Fruit fly (Drosophila melanogaster) whole organism, wandering third instar larva: ENCODE data around the gene CG32767.

Source experiments
- Abd-B ChIP-seq: fragments of >200 bp; optimal IDR thresholded peaks from 2 replicates; lab custom pipeline; 2017; ENCODE audit warnings: missing biosample characterization, missing genetic modification characterization
- CG32264 ChIP-seq: fragments of 200-800 bp; sonication (Bioruptor generic); optimal IDR thresholded peaks from 2 replicates; lab custom pipeline; 2016; ENCODE audit warnings: missing biosample characterization, missing genetic modification characterization
- CG9705 ChIP-seq: fragments of 200-800 bp; sonication (Bioruptor generic); optimal IDR thresholded peaks from 2 replicates; lab custom pipeline; 2018; ENCODE audit warnings: missing biosample characterization, mild to moderate bottlenecking, missing genetic modification characterization
- CrebA ChIP-seq: fragments of 200-800 bp; sonication (Bioruptor generic); optimal IDR thresholded peaks from 2 replicates; lab custom pipeline; 2016; ENCODE audit warnings: missing biosample characterization, mild to moderate bottlenecking, missing genetic modification characterization, borderline replicate concordance
- Dfd ChIP-seq: fragments of >200 bp; optimal IDR thresholded peaks from 2 replicates; lab custom pipeline; 2017; ENCODE audit warnings: missing biosample characterization, missing genetic modification characterization
- GATAd ChIP-seq: sonication (Bioruptor generic); optimal IDR thresholded peaks from 2 replicates; lab custom pipeline; 2016; ENCODE audit warnings: missing biosample characterization, missing genetic modification characterization
- Hnf4 ChIP-seq: fragments of 200-800 bp; sonication (Bioruptor generic); optimal IDR thresholded peaks from 2 replicates; lab custom pipeline; 2016; ENCODE audit warnings: missing biosample characterization, mild to moderate bottlenecking, missing genetic modification characterization
- Hr83 ChIP-seq: fragments of 200-300 bp; sonication (Bioruptor generic); optimal IDR thresholded peaks from 2 replicates; lab custom pipeline; 2016; ENCODE audit warnings: missing biosample characterization, mild to moderate bottlenecking, missing genetic modification characterization, moderate library complexity; ENCODE audit not compliant: poor library complexity, severe bottlenecking
- Jra ChIP-seq: sonication (Bioruptor generic); optimal IDR thresholded peaks from 2 replicates; lab custom pipeline; 2016; ENCODE audit warnings: missing biosample characterization, missing genetic modification characterization
- Mio ChIP-seq: sonication (Bioruptor generic); optimal IDR thresholded peaks from 2 replicates; lab custom pipeline; 2016; ENCODE audit warnings: missing biosample characterization, missing genetic modification characterization
- OdsH ChIP-seq: fragments of 200-800 bp; sonication (Bioruptor generic); optimal IDR thresholded peaks from 2 replicates; lab custom pipeline; 2016; ENCODE audit warnings: missing biosample characterization, mild to moderate bottlenecking, missing genetic modification characterization
- Rel ChIP-seq, 2 experiments: fragments of 200-800 bp; sonication (Bioruptor generic) in 1 of 2; optimal IDR thresholded peaks; 2 replicates in 1 of 2; 3 replicates in 1 of 2; lab custom pipeline; 2016 to 2019; ENCODE audit warnings: mild to moderate bottlenecking in 2 of 2, missing biosample characterization in 2 of 2, missing genetic modification characterization in 2 of 2, moderate library complexity in 1 of 2
- Sp1 ChIP-seq: fragments of 200-800 bp; sonication (Bioruptor generic); optimal IDR thresholded peaks from 3 replicates; lab custom pipeline; 2019; ENCODE audit warnings: missing biosample characterization, mild to moderate bottlenecking, missing genetic modification characterization, moderate library complexity
- Vsx2 ChIP-seq: fragments of 200-300, 225-300 bp; sonication (Bioruptor generic); optimal IDR thresholded peaks from 2 replicates; lab custom pipeline; 2018; ENCODE audit warnings: missing biosample characterization, missing genetic modification characterization; ENCODE audit not compliant: partially characterized antibody
- brk ChIP-seq: fragments of 200-800 bp; sonication (Bioruptor generic); optimal IDR thresholded peaks from 2 replicates; lab custom pipeline; 2016; ENCODE audit warnings: missing biosample characterization, mild to moderate bottlenecking, missing genetic modification characterization
- dmrt93B ChIP-seq: fragments of 200-800 bp; sonication (Bioruptor generic); optimal IDR thresholded peaks from 2 replicates; lab custom pipeline; 2018; ENCODE audit warnings: missing biosample characterization, mild to moderate bottlenecking, missing genetic modification characterization
- dsf ChIP-seq: sonication (Bioruptor generic); optimal IDR thresholded peaks from 2 replicates; lab custom pipeline; 2016; ENCODE audit warnings: missing biosample characterization, missing genetic modification characterization, borderline replicate concordance
- ey ChIP-seq: fragments of 200-800 bp; sonication (Bioruptor generic); optimal IDR thresholded peaks from 2 replicates; lab custom pipeline; 2016; ENCODE audit warnings: missing biosample characterization, missing genetic modification characterization
- foxo ChIP-seq, 2 experiments: fragments of 200-800 bp; sonication (Bioruptor generic); optimal IDR thresholded peaks; 2 replicates in 1 of 2; 3 replicates in 1 of 2; lab custom pipeline; 2016 to 2017; ENCODE audit warnings: missing biosample characterization in 2 of 2, missing genetic modification characterization in 2 of 2
- fru ChIP-seq: fragments of 200-800 bp; sonication (Bioruptor generic); optimal IDR thresholded peaks from 3 replicates; lab custom pipeline; 2016; ENCODE audit warnings: missing biosample characterization, mild to moderate bottlenecking, missing genetic modification characterization
- h ChIP-seq: fragments of 200-800 bp; sonication (Bioruptor generic); optimal IDR thresholded peaks from 3 replicates; lab custom pipeline; 2016; ENCODE audit warnings: missing biosample characterization, mild to moderate bottlenecking, missing genetic modification characterization
- jim ChIP-seq: fragments of 175-275, 200-325 bp; sonication (Bioruptor generic); optimal IDR thresholded peaks from 2 replicates; lab custom pipeline; 2016; ENCODE audit warnings: missing biosample characterization, mild to moderate bottlenecking, missing genetic modification characterization
- lola ChIP-seq: fragments of >200 bp; optimal IDR thresholded peaks from 2 replicates; lab custom pipeline; 2017; ENCODE audit warnings: missing biosample characterization, missing genetic modification characterization
- pan ChIP-seq: fragments of >200 bp; optimal IDR thresholded peaks from 2 replicates; lab custom pipeline; 2017
- psq ChIP-seq: fragments of 200-800 bp; sonication (Bioruptor generic); optimal IDR thresholded peaks from 3 replicates; lab custom pipeline; 2017; ENCODE audit warnings: missing biosample characterization, mild to moderate bottlenecking, missing genetic modification characterization, moderate library complexity
- rgr ChIP-seq: fragments of 200-800 bp; sonication (Bioruptor generic); optimal IDR thresholded peaks from 3 replicates; lab custom pipeline; 2016; ENCODE audit warnings: missing biosample characterization, mild to moderate bottlenecking, missing genetic modification characterization
- sage ChIP-seq: fragments of 200-800 bp; sonication (Bioruptor generic); optimal IDR thresholded peaks from 2 replicates; lab custom pipeline; 2016; ENCODE audit warnings: missing biosample characterization, mild to moderate bottlenecking, missing genetic modification characterization
- tai ChIP-seq: sonication (Bioruptor generic); optimal IDR thresholded peaks from 2 replicates; lab custom pipeline; 2016; ENCODE audit warnings: missing biosample characterization, missing genetic modification characterization
- usp ChIP-seq: fragments of >200 bp; optimal IDR thresholded peaks from 2 replicates; lab custom pipeline; 2017; ENCODE audit warnings: missing biosample characterization, missing genetic modification characterization
- woc ChIP-seq: sonication (Bioruptor generic); optimal IDR thresholded peaks from 2 replicates; lab custom pipeline; 2016; ENCODE audit warnings: missing biosample characterization, mild to moderate bottlenecking, missing genetic modification characterization

CG32767 gene

DNA sequence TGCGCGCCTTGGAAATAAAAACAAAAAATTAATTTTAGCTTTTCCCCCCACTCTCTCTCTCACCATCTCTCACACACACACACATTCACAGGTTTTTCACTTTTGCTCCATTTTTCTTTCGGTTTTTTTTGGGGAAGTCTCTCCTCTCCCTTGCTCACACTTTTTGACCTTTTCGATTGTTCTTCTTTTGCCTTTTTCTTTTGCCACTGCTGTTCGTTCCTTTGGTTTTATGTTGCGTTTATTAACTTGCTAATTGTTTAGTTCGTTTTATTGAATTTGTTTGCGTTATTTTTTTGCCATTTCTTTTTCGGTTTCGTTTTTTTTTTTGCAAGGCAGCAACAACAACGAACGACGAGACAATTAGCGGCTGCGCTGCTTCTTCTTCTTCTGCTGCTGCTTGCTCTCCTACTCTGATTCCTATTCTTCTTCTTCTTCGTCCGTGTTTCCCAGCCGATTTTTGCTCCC, 2.2 kb downstream of the CG32767 start:
- TF ChIP-seq psq (GFP tag; lab: Kevin White, UChicago) (peak; percentile 57), Mio (GFP tag; lab: Kevin White, UChicago) (no peak), Rel (GFP tag; optimal IDR thresholded peaks at IDR 0.05; lab: Kevin White, UChicago) (no peak), Rel (tag; optimal IDR thresholded peaks at IDR 0.05; lab: Kevin White, UChicago) (peak; percentile 31), dmrt93B (no peak), Sp1 (peak; percentile 67), Dfd (GFP tag; lab: Kevin White, UChicago) (no peak), Jra (GFP tag; lab: Kevin White, UChicago) (peak; percentile 11), ey (no peak), sage (GFP tag; lab: Kevin White, UChicago) (no peak), brk (GFP tag; lab: Kevin White, UChicago) (no peak), jim (peak; percentile 84)
- TF ChIP-seq, all 38 proteins: peak for 5

DNA sequence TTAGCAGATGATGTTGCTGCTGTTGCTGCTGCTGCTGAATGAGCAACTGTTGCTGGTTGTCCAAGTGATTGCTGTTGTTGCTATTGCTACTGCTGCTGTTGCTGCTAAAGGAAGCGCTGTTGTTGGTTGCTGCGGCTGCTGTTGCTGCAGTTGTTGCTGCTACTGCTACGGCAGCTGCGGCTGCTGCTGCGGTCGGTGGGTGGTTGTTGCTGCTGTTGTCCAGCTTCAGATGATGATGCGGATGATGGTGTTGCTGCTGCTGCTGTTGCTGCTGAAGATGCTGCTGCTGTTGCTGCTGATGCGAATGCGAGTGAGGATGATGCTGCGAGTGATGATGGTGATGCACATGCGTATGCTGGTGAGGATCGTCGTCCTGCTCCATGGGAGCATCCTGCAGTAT, 4.0 kb downstream of the CG32767 start:
- TF ChIP-seq OdsH (GFP tag; lab: Kevin White, UChicago) (no peak), Dfd (GFP tag; lab: Kevin White, UChicago) (peak; percentile 95)

DNA sequence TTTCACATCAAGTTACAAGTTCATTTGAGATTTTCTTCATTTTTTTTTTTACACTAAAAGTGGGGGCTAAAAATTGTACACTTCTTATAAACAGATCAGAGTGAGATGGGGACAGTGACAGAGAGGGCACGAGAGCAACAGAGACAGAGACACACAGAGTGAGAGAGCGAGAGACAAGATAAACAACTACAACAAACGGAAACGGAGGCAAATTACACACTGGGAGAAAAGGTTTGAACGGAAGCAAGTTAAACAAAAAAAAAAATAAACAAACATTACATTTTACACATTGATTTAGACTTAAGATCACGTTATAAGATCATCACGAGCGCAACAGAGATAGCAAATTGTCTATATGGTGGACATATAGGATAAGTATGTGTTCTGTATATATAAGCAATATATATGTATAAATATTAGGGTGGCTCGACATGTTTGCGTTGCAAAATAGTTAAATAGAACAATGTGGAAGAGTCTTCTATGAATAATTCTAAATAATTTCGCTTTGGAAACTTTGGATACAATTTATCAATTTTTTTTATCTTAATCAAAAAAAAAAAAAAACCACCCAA, 8.6 kb downstream of the CG32767 start:
- TF ChIP-seq usp (GFP tag; lab: Kevin White, UChicago) (no peak), foxo (GFP tag; optimal IDR thresholded peaks at IDR 0.05; lab: Kevin White, UChicago) (peak in 1 of 2 experiments; percentile 16), CG32264 (GFP tag; lab: Kevin White, UChicago) (no peak), ey (no peak), fru (GFP tag; lab: Kevin White, UChicago) (no peak), Hr83 (GFP tag; lab: Kevin White, UChicago) (no peak), OdsH (GFP tag; lab: Kevin White, UChicago) (no peak), woc (GFP tag; lab: Kevin White, UChicago) (no peak), Vsx2 (no peak), dsf (GFP tag; lab: Kevin White, UChicago) (no peak), brk (GFP tag; lab: Kevin White, UChicago) (no peak), CrebA (GFP tag; lab: Kevin White, UChicago) (no peak), Sp1 (no peak), psq (GFP tag; lab: Kevin White, UChicago) (no peak), h (GFP tag; lab: Kevin White, UChicago) (peak; percentile 5), Hnf4 (no peak), Abd-B (GFP tag; lab: Kevin White, UChicago) (no peak), rgr (GFP tag; lab: Kevin White, UChicago) (peak; percentile 15), CG9705 (GFP tag; lab: Kevin White, UChicago) (no peak), sage (GFP tag; lab: Kevin White, UChicago) (no peak), dmrt93B (no peak), GATAd (no peak)

DNA sequence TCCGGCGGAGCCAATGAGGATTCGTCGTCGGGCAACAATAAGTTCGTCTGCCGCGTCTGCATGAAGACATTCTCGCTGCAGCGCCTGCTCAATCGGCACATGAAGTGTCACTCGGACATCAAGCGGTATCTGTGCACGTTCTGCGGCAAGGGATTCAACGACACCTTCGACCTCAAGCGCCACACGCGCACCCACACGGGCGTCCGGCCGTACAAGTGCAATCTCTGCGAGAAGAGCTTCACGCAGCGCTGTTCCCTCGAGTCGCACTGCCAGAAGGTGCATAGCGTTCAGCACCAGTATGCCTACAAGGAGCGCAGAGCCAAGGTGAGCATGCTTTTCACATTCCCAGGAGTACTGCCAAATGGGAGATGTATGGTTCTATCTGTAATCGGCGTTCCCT, 16.1 kb downstream of the CG32767 start:
- no peak for TF ChIP-seq woc (GFP tag; lab: Kevin White, UChicago)
- no peak for TF ChIP-seq fru (GFP tag; lab: Kevin White, UChicago)
- TF ChIP-seq lola = no peak

- TF ChIP-seq fru (GFP tag; lab: Kevin White, UChicago) (no peak), jim (no peak), Sp1 (no peak), tai (no peak), pan (no peak), Dfd (GFP tag; lab: Kevin White, UChicago) (peak; percentile 84)
- TF ChIP-seq, all 38 proteins: peak for 1
Observed at dm6 chrX:5066627-5067026, 17.9 kb downstream of the CG32767 start.
